Fruit fly (Drosophila melanogaster) whole organism, embryonic: ENCODE results near the gene RpS20.

Experiments
- Aef1 ChIP-seq: fragments of 200-800 bp; sonication (Bioruptor generic); IDR thresholded peaks from 3 replicates; pipeline ENCODE4 v1.3.6; 2022; ENCODE audit warnings: missing biosample characterization, missing genetic modification characterization
- B-H2 ChIP-seq: fragments of 200-800 bp; sonication (Bioruptor generic); optimal IDR thresholded peaks from 2 replicates; lab custom pipeline; 2018; ENCODE audit warnings: missing biosample characterization, mild to moderate bottlenecking, missing genetic modification characterization
- CG10979 ChIP-seq: fragments of 200-800 bp; sonication (Bioruptor generic); optimal IDR thresholded peaks from 2 replicates; lab custom pipeline; 2018; ENCODE audit warnings: missing biosample characterization, mild to moderate bottlenecking, missing genetic modification characterization, moderate library complexity
- CG12219 ChIP-seq: fragments of 200-800 bp; sonication (Bioruptor generic); optimal IDR thresholded peaks from 3 replicates; lab custom pipeline; 2018; ENCODE audit warnings: missing biosample characterization, mild to moderate bottlenecking, missing genetic modification characterization
- CG12391 ChIP-seq: fragments of 200-800 bp; sonication (Bioruptor generic); optimal IDR thresholded peaks from 3 replicates; lab custom pipeline; 2018; ENCODE audit warnings: missing biosample characterization, mild to moderate bottlenecking, missing genetic modification characterization, moderate library complexity
- CG14014 ChIP-seq: fragments of 200-800 bp; sonication (Bioruptor generic); IDR thresholded peaks from 2 replicates; pipeline ENCODE4 v1.3.6; 2022; ENCODE audit warnings: missing biosample characterization, missing genetic modification characterization
- CG14667 ChIP-seq: fragments of 200-800 bp; sonication (Bioruptor generic); IDR thresholded peaks from 2 replicates; pipeline ENCODE4 v1.3.6; 2022; ENCODE audit warnings: missing biosample characterization, missing genetic modification characterization
- CG16813 ChIP-seq: fragments of 200-800 bp; sonication (Bioruptor generic); IDR thresholded peaks from 3 replicates; pipeline ENCODE4 v1.3.6; 2022; ENCODE audit warnings: missing biosample characterization, missing genetic modification characterization; ENCODE audit not compliant: partially characterized antibody
- CG18599 ChIP-seq: fragments of 200-800 bp; sonication (Bioruptor generic); optimal IDR thresholded peaks from 3 replicates; lab custom pipeline; 2017; ENCODE audit warnings: missing biosample characterization, missing genetic modification characterization, mild to moderate bottlenecking, moderate library complexity, missing genetic modification reagents
- CG2129 ChIP-seq: fragments of 200-800 bp; sonication (Bioruptor generic); IDR thresholded peaks from 2 replicates; pipeline ENCODE4 v1.3.6; 2022; ENCODE audit warnings: missing biosample characterization, missing genetic modification characterization; ENCODE audit not compliant: partially characterized antibody
- CG2712 ChIP-seq: fragments of 200-800 bp; optimal IDR thresholded peaks from 3 replicates; lab custom pipeline; 2019; ENCODE audit warnings: missing biosample characterization, mild to moderate bottlenecking, missing genetic modification characterization, moderate library complexity
- CG31224 ChIP-seq: fragments of 200-800 bp; sonication (Bioruptor generic); IDR thresholded peaks from 2 replicates; pipeline ENCODE4 v1.3.6; 2022; ENCODE audit warnings: missing biosample characterization, missing genetic modification characterization
- CG31441 ChIP-seq: fragments of 200-800 bp; sonication (Bioruptor generic); IDR thresholded peaks from 2 replicates; pipeline ENCODE4 v1.3.6; 2022; ENCODE audit warnings: missing biosample characterization, missing genetic modification characterization
- CG3281 ChIP-seq: fragments of 200-800 bp; sonication (Bioruptor generic); optimal IDR thresholded peaks from 3 replicates; lab custom pipeline; 2017; ENCODE audit warnings: missing biosample characterization, mild to moderate bottlenecking, missing genetic modification characterization
- CG33213 ChIP-seq: fragments of 200-800 bp; sonication (Bioruptor generic); optimal IDR thresholded peaks from 3 replicates; lab custom pipeline; 2016; ENCODE audit warnings: missing biosample characterization, missing genetic modification characterization
- CG6175 ChIP-seq: fragments of 200-800 bp; sonication (Bioruptor generic); IDR thresholded peaks from 3 replicates; pipeline ENCODE4 v1.3.6; 2022; ENCODE audit warnings: missing biosample characterization, missing genetic modification characterization
- CG6272 ChIP-seq: fragments of 200-800 bp; sonication (Bioruptor generic); IDR thresholded peaks from 2 replicates; pipeline ENCODE4 v1.3.6; 2022; ENCODE audit warnings: missing biosample characterization, missing genetic modification characterization
- CG6654 ChIP-seq: fragments of 200-800 bp; sonication (Bioruptor generic); optimal IDR thresholded peaks from 2 replicates; lab custom pipeline; 2017; ENCODE audit warnings: missing biosample characterization, mild to moderate bottlenecking, missing genetic modification characterization
- CG6765 ChIP-seq: fragments of 200-800 bp; sonication (Bioruptor generic); optimal IDR thresholded peaks from 3 replicates; lab custom pipeline; 2017; ENCODE audit warnings: missing biosample characterization, mild to moderate bottlenecking, missing genetic modification characterization
- CG7271 ChIP-seq: fragments of 200-800 bp; sonication (Bioruptor generic); optimal IDR thresholded peaks from 2 replicates; lab custom pipeline; 2018; ENCODE audit warnings: missing biosample characterization, mild to moderate bottlenecking, missing genetic modification characterization, moderate library complexity
- CG7987 ChIP-seq: fragments of 200-800 bp; sonication (Bioruptor generic); optimal IDR thresholded peaks from 2 replicates; lab custom pipeline; 2018; ENCODE audit warnings: missing biosample characterization, mild to moderate bottlenecking, missing genetic modification characterization, moderate library complexity
- CTCF ChIP-seq: fragments of 200-800 bp; sonication (Bioruptor generic); optimal IDR thresholded peaks from 2 replicates; lab custom pipeline; 2017; ENCODE audit warnings: missing biosample characterization, mild to moderate bottlenecking, missing genetic modification characterization, moderate library complexity
- Dfd ChIP-seq, 2 experiments: fragments of >200 bp; optimal IDR thresholded peaks; 2 replicates each; lab custom pipeline; 2017; ENCODE audit warnings: missing biosample characterization in 2 of 2, missing genetic modification characterization in 2 of 2
- Dip2 ChIP-seq: fragments of 200-800 bp; sonication (Bioruptor generic); IDR thresholded peaks from 2 replicates; pipeline ENCODE4 v1.3.6; 2022; ENCODE audit warnings: missing biosample characterization, missing genetic modification characterization
- Dip3 ChIP-seq: fragments of 200-800 bp; sonication (Bioruptor generic); optimal IDR thresholded peaks from 3 replicates; lab custom pipeline; 2016; ENCODE audit warnings: missing biosample characterization, missing genetic modification characterization
- Dref ChIP-seq: fragments of 200-800 bp; sonication (Bioruptor generic); IDR thresholded peaks from 2 replicates; pipeline ENCODE4 v1.3.6; 2022; ENCODE audit warnings: missing biosample characterization, missing genetic modification characterization
- Hmx ChIP-seq: fragments of 200-800 bp; sonication (Bioruptor generic); optimal IDR thresholded peaks from 2 replicates; lab custom pipeline; 2016; ENCODE audit warnings: missing biosample characterization, missing genetic modification characterization
- MTF-1 ChIP-seq: fragments of 200-800 bp; sonication (Bioruptor generic); optimal IDR thresholded peaks from 2 replicates; lab custom pipeline; 2018; ENCODE audit warnings: missing biosample characterization, mild to moderate bottlenecking, missing genetic modification characterization, borderline replicate concordance
- Neu2 ChIP-seq: fragments of 200-800 bp; sonication (Bioruptor generic); optimal IDR thresholded peaks from 3 replicates; lab custom pipeline; 2016; ENCODE audit warnings: missing biosample characterization, missing genetic modification characterization, borderline replicate concordance
- Spps ChIP-seq: fragments of 200-800 bp; sonication (Bioruptor generic); optimal IDR thresholded peaks from 2 replicates; lab custom pipeline; 2018; ENCODE audit warnings: missing biosample characterization, mild to moderate bottlenecking, missing genetic modification characterization
- Ssrp ChIP-seq: fragments of 200-800 bp; sonication (Bioruptor generic); optimal IDR thresholded peaks from 2 replicates; lab custom pipeline; 2018; ENCODE audit warnings: missing biosample characterization, mild to moderate bottlenecking, missing genetic modification characterization, moderate library complexity
- Vsx1 ChIP-seq: fragments of 200-800 bp; sonication (Bioruptor generic); optimal IDR thresholded peaks from 2 replicates; lab custom pipeline; 2017; ENCODE audit warnings: missing biosample characterization, mild to moderate bottlenecking, missing genetic modification characterization, missing genetic modification reagents
- bowl ChIP-seq: fragments of 200-800 bp; sonication (Bioruptor generic); IDR thresholded peaks from 2 replicates; pipeline ENCODE4 v1.3.6; 2022; ENCODE audit warnings: missing biosample characterization, missing genetic modification characterization
- chif ChIP-seq, 2 experiments: fragments of 200-800 bp; sonication (Bioruptor generic); optimal IDR thresholded peaks; 3 replicates each; lab custom pipeline; 2016; ENCODE audit warnings: missing biosample characterization in 2 of 2, missing genetic modification characterization in 2 of 2
- disco-r ChIP-seq: fragments of 200-800 bp; sonication (Bioruptor generic); optimal IDR thresholded peaks from 2 replicates; lab custom pipeline; 2016; ENCODE audit warnings: missing biosample characterization, missing genetic modification characterization
- dm ChIP-seq: fragments of 200-800 bp; sonication (Bioruptor generic); optimal IDR thresholded peaks from 3 replicates; lab custom pipeline; 2016; ENCODE audit warnings: missing biosample characterization, missing genetic modification characterization
- fd96Cb ChIP-seq: fragments of 200-800 bp; sonication (Bioruptor generic); optimal IDR thresholded peaks from 2 replicates; lab custom pipeline; 2018; ENCODE audit warnings: missing biosample characterization, mild to moderate bottlenecking, missing genetic modification characterization, moderate library complexity
- h ChIP-seq: fragments of >200 bp; optimal IDR thresholded peaks from 2 replicates; lab custom pipeline; 2017
- inv ChIP-seq: fragments of 200-800 bp; sonication (Bioruptor generic); IDR thresholded peaks from 2 replicates; pipeline ENCODE4 v1.3.6; 2022; ENCODE audit warnings: missing biosample characterization, missing genetic modification characterization; ENCODE audit not compliant: partially characterized antibody
- kni ChIP-seq: fragments of 200-800 bp; sonication (Bioruptor generic); optimal IDR thresholded peaks from 3 replicates; lab custom pipeline; 2017; ENCODE audit warnings: mild to moderate bottlenecking, missing biosample characterization, missing genetic modification reagents, missing genetic modification characterization
- mld ChIP-seq: fragments of 200-800 bp; sonication (Bioruptor generic); IDR thresholded peaks from 3 replicates; pipeline ENCODE4 v1.3.6; 2022; ENCODE audit warnings: missing biosample characterization, missing genetic modification characterization; ENCODE audit not compliant: partially characterized antibody
- nerfin-1 ChIP-seq: fragments of 200-800 bp; sonication (Bioruptor generic); optimal IDR thresholded peaks from 3 replicates; lab custom pipeline; 2019; ENCODE audit warnings: missing biosample characterization, mild to moderate bottlenecking, missing genetic modification characterization, moderate library complexity
- psq ChIP-seq: fragments of 200-800 bp; sonication (Bioruptor generic); optimal IDR thresholded peaks from 2 replicates; lab custom pipeline; 2017; ENCODE audit warnings: missing biosample characterization, missing genetic modification characterization
- repo ChIP-seq: fragments of 200-800 bp; sonication (Bioruptor generic); optimal IDR thresholded peaks from 2 replicates; lab custom pipeline; 2016; ENCODE audit warnings: missing biosample characterization, missing genetic modification characterization
- run ChIP-seq: fragments of 200-800 bp; sonication (Bioruptor generic); optimal IDR thresholded peaks from 3 replicates; lab custom pipeline; 2018; ENCODE audit warnings: missing biosample characterization, mild to moderate bottlenecking, missing genetic modification characterization
- sc ChIP-seq, 3 experiments: fragments of >200 bp in 2 of 3; fragments of 200-800 bp in 1 of 3; sonication (Bioruptor generic) in 1 of 3; optimal IDR thresholded peaks; 2 replicates in 2 of 3; 3 replicates in 1 of 3; lab custom pipeline; 2017; ENCODE audit warnings: mild to moderate bottlenecking in 1 of 3, missing biosample characterization in 1 of 3, missing genetic modification characterization in 1 of 3, missing genetic modification reagents in 1 of 3
- shn ChIP-seq: fragments of 200-800 bp; sonication (Bioruptor generic); optimal IDR thresholded peaks from 3 replicates; lab custom pipeline; 2016; ENCODE audit warnings: missing biosample characterization, missing genetic modification characterization
- ssp ChIP-seq: fragments of 200-800 bp; sonication (Bioruptor generic); IDR thresholded peaks from 2 replicates; pipeline ENCODE4 v1.3.6; 2022; ENCODE audit warnings: missing biosample characterization, missing genetic modification characterization
- wor ChIP-seq: fragments of 200-800 bp; sonication (Bioruptor generic); IDR thresholded peaks from 2 replicates; pipeline ENCODE4 v1.3.6; 2022; ENCODE audit warnings: missing biosample characterization, missing genetic modification characterization
- zfh1 ChIP-seq: fragments of 200-800 bp; sonication (Bioruptor generic); IDR thresholded peaks from 3 replicates; pipeline ENCODE4 v1.3.6; 2022; ENCODE audit warnings: missing biosample characterization, missing genetic modification characterization
- zfh2 ChIP-seq: fragments of 200-800 bp; sonication (Bioruptor generic); optimal IDR thresholded peaks from 2 replicates; lab custom pipeline; 2016; ENCODE audit warnings: missing biosample characterization, missing genetic modification characterization

The RpS20 gene

DNA sequence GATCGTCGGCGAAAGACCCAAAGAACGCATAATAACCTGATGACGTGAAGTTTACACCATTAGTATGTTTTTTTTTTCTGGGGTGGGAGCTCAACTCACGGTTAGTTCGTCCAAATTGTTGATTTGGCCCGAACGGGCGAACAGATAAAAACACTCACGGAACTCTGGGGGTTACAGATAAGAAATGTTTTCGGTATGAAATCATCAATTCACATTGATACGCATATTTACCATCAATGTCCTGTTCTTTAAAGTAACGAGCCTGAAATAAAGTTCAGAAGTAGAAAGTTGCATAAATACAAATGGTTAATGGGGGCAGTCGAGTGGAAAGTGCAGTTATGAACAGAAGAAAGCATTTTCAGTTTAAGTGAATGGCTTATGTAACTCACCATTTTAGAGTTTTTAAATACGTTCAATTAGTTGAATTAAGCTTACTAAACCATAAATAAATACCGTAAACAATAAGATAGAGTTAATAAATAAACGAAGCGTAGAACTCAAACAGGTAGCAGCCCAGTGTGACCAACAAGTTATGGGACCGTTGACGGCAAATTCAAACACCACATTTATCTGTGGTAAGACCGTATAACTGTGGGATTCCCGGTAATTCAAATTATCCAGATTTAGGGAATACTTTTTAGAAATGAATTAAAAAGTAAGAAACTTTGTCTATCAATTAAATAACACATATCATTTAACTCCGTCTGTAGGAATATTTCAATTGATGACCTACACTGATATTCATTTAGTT is 1.9 kb downstream of the RpS20 start, which contains the start of gene CG17272 (continued):
- no peak for TF ChIP-seq CG18599 (GFP tag; lab: Kevin White, UChicago)
- no peak for TF ChIP-seq CG16813 (GFP tag; lab: Robert Waterston, UW)
- TF ChIP-seq run (tag; lab: Kevin White, UChicago) = no peak
- no peak for TF ChIP-seq Aef1 (GFP tag; lab: Robert Waterston, UW)
- no peak for TF ChIP-seq repo (GFP tag; lab: Kevin White, UChicago)
- no peak for TF ChIP-seq nerfin-1 (tag; lab: Kevin White, UChicago)
- TF ChIP-seq dm (GFP tag; lab: Kevin White, UChicago) = no peak
- no peak for TF ChIP-seq Ssrp (tag; lab: Kevin White, UChicago)
- no peak for TF ChIP-seq shn (GFP tag; lab: Kevin White, UChicago)
- TF ChIP-seq CG12219 (GFP tag; lab: Kevin White, UChicago) = no peak
- no peak for TF ChIP-seq CG6654 (GFP tag; lab: Kevin White, UChicago)
- no peak for TF ChIP-seq MTF-1
- TF ChIP-seq CG6765 (GFP tag; lab: Kevin White, UChicago) = no peak
- TF ChIP-seq CG31441 (GFP tag; lab: Robert Waterston, UW) = no peak
- no peak for TF ChIP-seq zfh1
- no peak for TF ChIP-seq Spps (tag; lab: Kevin White, UChicago)
- no peak for TF ChIP-seq Dref (GFP tag; lab: Robert Waterston, UW)
- TF ChIP-seq Dfd (GFP tag; optimal IDR thresholded peaks at IDR 0.05; lab: Kevin White, UChicago) = no peak
- no peak for TF ChIP-seq CG6272 (GFP tag; lab: Robert Waterston, UW)
- TF ChIP-seq CTCF (GFP tag; lab: Kevin White, UChicago) = no peak
- TF ChIP-seq CG3281 = no peak
- TF ChIP-seq kni (GFP tag; lab: Kevin White, UChicago) = no peak
- TF ChIP-seq Dip2 (GFP tag; lab: Robert Waterston, UW) = no peak
- no peak for TF ChIP-seq CG33213 (GFP tag; lab: Kevin White, UChicago)
- no peak for TF ChIP-seq chif (GFP tag; optimal IDR thresholded peaks at IDR 0.05; lab: Kevin White, UChicago)
- peak; percentile 12 for TF ChIP-seq CG12391 (tag; lab: Kevin White, UChicago)
- no peak for TF ChIP-seq h (lab: Kevin White, UChicago)
- no peak for TF ChIP-seq ssp (GFP tag; lab: Robert Waterston, UW)
- no peak for TF ChIP-seq psq
- no peak for TF ChIP-seq disco-r (GFP tag; lab: Kevin White, UChicago)
- TF ChIP-seq Vsx1 (GFP tag; lab: Kevin White, UChicago) = no peak
- TF ChIP-seq zfh2 (GFP tag; lab: Kevin White, UChicago) = no peak
- no peak for TF ChIP-seq bowl (GFP tag; lab: Robert Waterston, UW)
- no peak for TF ChIP-seq CG2129 (GFP tag; lab: Robert Waterston, UW)
- no peak for TF ChIP-seq inv (GFP tag; lab: Robert Waterston, UW)
- no peak for TF ChIP-seq Neu2 (GFP tag; lab: Kevin White, UChicago)
- no peak for TF ChIP-seq CG6175 (GFP tag; lab: Robert Waterston, UW)
- no peak for TF ChIP-seq CG7271 (tag; lab: Kevin White, UChicago)
- no peak for TF ChIP-seq CG14014
- no peak for TF ChIP-seq wor (GFP tag; lab: Robert Waterston, UW)
- TF ChIP-seq B-H2 (GFP tag; lab: Kevin White, UChicago) = no peak
- no peak for TF ChIP-seq CG7987
- no peak for TF ChIP-seq fd96Cb (tag; lab: Kevin White, UChicago)
- TF ChIP-seq Dip3 (GFP tag; lab: Kevin White, UChicago) = no peak
- TF ChIP-seq Hmx (GFP tag; lab: Kevin White, UChicago) = no peak
- no peak for TF ChIP-seq CG31224
- TF ChIP-seq CG14667 (GFP tag; lab: Robert Waterston, UW) = no peak
- TF ChIP-seq CG2712 (tag; lab: Kevin White, UChicago) = no peak
- no peak for TF ChIP-seq CG10979
- no peak for TF ChIP-seq sc (optimal IDR thresholded peaks at IDR 0.05; lab: Kevin White, UChicago)
- TF ChIP-seq sc (GFP tag; optimal IDR thresholded peaks at IDR 0.05; lab: Kevin White, UChicago) = no peak
- TF ChIP-seq mld (GFP tag; lab: Robert Waterston, UW) = no peak
